Worm (Caenorhabditis elegans) whole organism, L4 larva: ENCODE data around the gene srv-14.

Source experiments
- F49E8.2 ChIP-seq: sonication (generic microtip); optimal IDR thresholded peaks from 2 replicates; lab custom pipeline; 2016; ENCODE audit warnings: missing compliant biosample characterization, mild to moderate bottlenecking, missing genetic modification characterization, borderline replicate concordance
- hlh-11 ChIP-seq: fragments of 200-800 bp; sonication (Bioruptor generic); optimal IDR thresholded peaks from 2 replicates; lab custom pipeline; 2018; ENCODE audit warnings: mild to moderate bottlenecking, missing genetic modification characterization, missing compliant biosample characterization
- lin-15B ChIP-seq: fragments of 150-350 bp; sonication (generic microtip); optimal IDR thresholded peaks from 3 replicates; lab custom pipeline; 2014; ENCODE audit warnings: missing biosample characterization, missing genetic modification characterization
- lir-3 ChIP-seq: sonication (generic microtip); optimal IDR thresholded peaks from 2 replicates; lab custom pipeline; 2016; ENCODE audit warnings: mild to moderate bottlenecking, missing genetic modification characterization, missing compliant biosample characterization
- mdl-1 ChIP-seq, 2 experiments: fragments of 150-350 bp in 1 of 2; sonication (generic microtip) in 1 of 2; optimal IDR thresholded peaks; 2 replicates each; lab custom pipeline; 2014 to 2017; ENCODE audit warnings: missing biosample characterization in 2 of 2, missing genetic modification characterization in 2 of 2
- nhr-76 ChIP-seq: fragments of 150-350 bp; optimal IDR thresholded peaks from 2 replicates; lab custom pipeline; 2014; ENCODE audit warnings: missing biosample characterization, missing genetic modification characterization
- pha-4 ChIP-seq, 2 experiments: fragments of 150-350 bp in 1 of 2; fragments of 200-800 bp in 1 of 2; sonication (Bioruptor generic) in 1 of 2; IDR thresholded peaks in 1 of 2; optimal IDR thresholded peaks in 1 of 2; 2 replicates each; pipeline versions ENCODE4 v1.3.6 to Lab custom; 2014 to 2022; ENCODE audit warnings: missing genetic modification characterization in 2 of 2, missing genetic modification reagents in 2 of 2, missing biosample characterization in 1 of 2, missing compliant biosample characterization in 1 of 2
- unc-62 ChIP-seq, 3 experiments: fragments of 150-350 bp in 1 of 3; sonication (generic microtip); optimal IDR thresholded peaks in 2 of 3; peaks in 1 of 3; 1 replicate in 1 of 3; 2 replicates in 2 of 3; lab custom pipeline; 2014 to 2017; ENCODE audit warnings: missing biosample characterization in 3 of 3, missing genetic modification characterization in 3 of 3, missing genetic modification reagents in 3 of 3, missing genotype in 1 of 3
- ztf-11 ChIP-seq: fragments of 150-350 bp; optimal IDR thresholded peaks from 2 replicates; lab custom pipeline; 2014; ENCODE audit warnings: missing biosample characterization, missing genetic modification characterization

ce11 chrIV:15870356-15870755 is 23.7 kb downstream of the srv-14 start, which contains the start of gene Y105C5B.1:
- TF ChIP-seq mdl-1 (tag; optimal IDR thresholded peaks at IDR 0.05; lab: Kevin White, UChicago) (no peak), hlh-11 (tag; lab: Kevin White, UChicago) (no peak), unc-62 (GFP tag; optimal IDR thresholded peaks at IDR 0.05 in 1 of 2; lab: Kevin White, UChicago) (no peak), unc-62 (tag; optimal IDR thresholded peaks at IDR 0.05; lab: Kevin White, UChicago) (no peak), F49E8.2 (tag; lab: Kevin White, UChicago) (no peak), lir-3 (tag; lab: Kevin White, UChicago) (no peak), nhr-76 (tag; lab: Kevin White, UChicago) (no peak), lin-15B (tag; lab: Kevin White, UChicago) (no peak), ztf-11 (tag; lab: Kevin White, UChicago) (no peak), pha-4 (GFP tag; IDR thresholded peaks at IDR 0.05; lab: Robert Waterston, UW) (no peak), pha-4 (tag; optimal IDR thresholded peaks at IDR 0.05; lab: Kevin White, UChicago) (no peak)
